Fruit fly (Drosophila melanogaster): Measurements from ENCODE around the gene Ir11a.

DNA sequence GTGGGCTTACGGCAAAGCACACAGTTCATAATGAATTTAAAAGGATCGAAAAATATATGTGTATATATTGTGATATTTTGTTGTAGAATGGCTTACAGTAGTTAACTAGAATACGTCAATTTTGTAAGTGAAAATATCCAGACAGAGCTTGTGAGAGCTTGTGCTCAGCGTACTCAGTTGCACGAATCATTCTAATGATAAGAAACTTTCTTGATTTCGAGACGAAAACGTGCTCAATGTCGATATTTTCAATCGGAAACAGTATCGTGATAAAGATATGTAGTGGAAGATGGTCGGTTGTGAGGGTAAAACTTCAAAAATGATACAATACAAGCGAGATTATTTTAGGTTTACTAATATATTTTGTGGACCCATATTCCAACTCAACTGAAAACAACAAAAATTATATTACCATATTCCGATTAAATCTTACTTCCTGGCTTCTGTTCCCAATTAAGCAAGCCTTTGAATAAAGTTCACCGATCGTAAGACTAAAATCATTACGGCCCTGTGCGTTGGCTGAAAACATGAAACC is 30.9 kb upstream of the Ir11a start, which contains the start of the genes CG32651 and CG2574:
- TF ChIP-seq Clk (GFP tag; optimal IDR thresholded peaks at IDR 0.05) (no peak), bab1 (GFP tag; optimal IDR thresholded peaks at IDR 0.05) (no peak), pad (GFP tag; optimal IDR thresholded peaks at IDR 0.05) (no peak), CG11617 (GFP tag; optimal IDR thresholded peaks at IDR 0.05) (no peak)

All from whole organism, adult.